Fruit fly (Drosophila melanogaster) S2 (cell line): ENCODE results near the gene CG7634.

ENCODE experiments used
- CG8478 ChIP-seq: fragments of >200 bp; optimal IDR thresholded peaks from 2 replicates; lab custom pipeline; 2018
- CTCF ChIP-seq, 2 experiments: fragments of >200 bp; optimal IDR thresholded peaks; 2 replicates each; lab custom pipeline; 2018

- TF ChIP-seq CG8478 (lab: Kevin White, UChicago) (no peak), CTCF (optimal IDR thresholded peaks at IDR 0.05; lab: Kevin White, UChicago) (no peak)
Observed at dm6 chr3L:21542059-21542458, 23.2 kb upstream of the CG7634 start, which contains the start of gene CG33290.
